Worm (Caenorhabditis elegans) whole organism, L1 larva: ENCODE results near the gene Y32H12A.6.

ENCODE experiments used
- C04F5.9 ChIP-seq: sonication (generic microtip); optimal IDR thresholded peaks from 2 replicates; lab custom pipeline; 2016; ENCODE audit warnings: missing genetic modification characterization, missing compliant biosample characterization
- C16A3.4 ChIP-seq: fragments of 150-350 bp; optimal IDR thresholded peaks from 2 replicates; lab custom pipeline; 2014; ENCODE audit warnings: missing biosample characterization, missing genetic modification characterization
- aly-2 ChIP-seq: fragments of 150-350 bp; optimal IDR thresholded peaks from 2 replicates; lab custom pipeline; 2014; ENCODE audit warnings: missing biosample characterization, missing genetic modification characterization
- ama-1 ChIP-seq: fragments of 150-350 bp; optimal IDR thresholded peaks from 2 replicates; lab custom pipeline; 2014
- blmp-1 ChIP-seq: fragments of 150-350 bp; optimal IDR thresholded peaks from 2 replicates; lab custom pipeline; 2014; ENCODE audit warnings: missing biosample characterization, missing genetic modification characterization
- ceh-8 ChIP-seq: fragments of 200-800 bp; sonication (Bioruptor generic); optimal IDR thresholded peaks from 2 replicates; lab custom pipeline; 2018; ENCODE audit warnings: mild to moderate bottlenecking, missing genetic modification characterization, moderate library complexity, missing compliant biosample characterization
- ceh-90 ChIP-seq: sonication (generic microtip); optimal IDR thresholded peaks from 2 replicates; lab custom pipeline; 2016; ENCODE audit warnings: missing genetic modification characterization, missing compliant biosample characterization
- dpl-1 ChIP-seq, 3 experiments: fragments of 150-350 bp in 2 of 3; sonication (generic microtip) in 1 of 3; optimal IDR thresholded peaks; 2 replicates each; lab custom pipeline; 2014 to 2017; ENCODE audit warnings: missing biosample characterization in 3 of 3, missing genetic modification characterization in 3 of 3, missing genetic modification reagents in 3 of 3
- efl-1 ChIP-seq, 4 experiments: fragments of 150-350 bp; optimal IDR thresholded peaks in 3 of 4; peaks in 1 of 4; 1 replicate in 1 of 4; 2 replicates in 3 of 4; lab custom pipeline; 2014; ENCODE audit warnings: missing biosample characterization in 2 of 4, missing genetic modification characterization in 2 of 4, missing genetic modification reagents in 2 of 4
- egl-13 ChIP-seq: sonication (generic microtip); optimal IDR thresholded peaks from 2 replicates; lab custom pipeline; 2016; ENCODE audit warnings: missing genotype, missing genetic modification reagents, missing genetic modification characterization, missing compliant biosample characterization
- elt-2 ChIP-seq: sonication (generic microtip); optimal IDR thresholded peaks from 2 replicates; lab custom pipeline; 2016; ENCODE audit warnings: missing genetic modification characterization, mild to moderate bottlenecking, inconsistent platforms, missing compliant biosample characterization, missing genetic modification reagents
- elt-3 ChIP-seq, 6 experiments: fragments of 150-350 bp in 1 of 6; sonication (generic microtip); optimal IDR thresholded peaks; 2 replicates each; lab custom pipeline; 2017 to 2018; ENCODE audit warnings: missing biosample characterization in 6 of 6, missing genetic modification characterization in 6 of 6, inconsistent platforms in 1 of 6
- ets-5 ChIP-seq: fragments of 200-800 bp; sonication (Bioruptor generic); IDR thresholded peaks from 2 replicates; pipeline ENCODE4 v1.3.6; 2022; ENCODE audit warnings: missing genetic modification characterization, missing compliant biosample characterization
- fkh-4 ChIP-seq: sonication (generic microtip); optimal IDR thresholded peaks from 2 replicates; lab custom pipeline; 2016; ENCODE audit warnings: missing compliant biosample characterization, missing genetic modification characterization, borderline replicate concordance
- lin-14 ChIP-seq: fragments of 200-800 bp; sonication (Bioruptor generic); optimal IDR thresholded peaks from 2 replicates; lab custom pipeline; 2018; ENCODE audit warnings: mild to moderate bottlenecking, missing genetic modification characterization, moderate library complexity, missing compliant biosample characterization
- lin-15B ChIP-seq: fragments of 150-350 bp; sonication (generic microtip); optimal IDR thresholded peaks from 3 replicates; lab custom pipeline; 2014; ENCODE audit warnings: missing biosample characterization, missing genetic modification characterization
- lin-35 ChIP-seq, 2 experiments: fragments of 150-350 bp; optimal IDR thresholded peaks; 2 replicates each; lab custom pipeline; 2014; ENCODE audit warnings: missing biosample characterization in 2 of 2, missing genetic modification characterization in 2 of 2, missing genetic modification reagents in 2 of 2
- lin-39 ChIP-seq: fragments of 150-350 bp; optimal IDR thresholded peaks from 2 replicates; lab custom pipeline; 2014; ENCODE audit warnings: missing biosample characterization, missing genetic modification reagents, missing genetic modification characterization
- lir-3 ChIP-seq: sonication (generic microtip); optimal IDR thresholded peaks from 2 replicates; lab custom pipeline; 2016; ENCODE audit warnings: mild to moderate bottlenecking, missing genetic modification characterization, moderate library complexity, missing compliant biosample characterization; ENCODE audit not compliant: poor library complexity
- lsy-2 ChIP-seq, 2 experiments: fragments of 150-350 bp; optimal IDR thresholded peaks; 2 replicates each; lab custom pipeline; 2014; ENCODE audit warnings: missing biosample characterization in 2 of 2, missing genetic modification characterization in 2 of 2
- mdl-1 ChIP-seq, 2 experiments: fragments of 150-350 bp; optimal IDR thresholded peaks; 2 replicates each; lab custom pipeline; 2014 to 2017; ENCODE audit warnings: missing biosample characterization in 2 of 2, missing genetic modification characterization in 2 of 2, inconsistent platforms in 1 of 2
- mep-1 ChIP-seq: fragments of 150-350 bp; optimal IDR thresholded peaks from 2 replicates; lab custom pipeline; 2014; ENCODE audit warnings: missing biosample characterization, missing genetic modification characterization
- nhr-11 ChIP-seq: fragments of 150-350 bp; optimal IDR thresholded peaks from 2 replicates; lab custom pipeline; 2014; ENCODE audit warnings: missing biosample characterization, missing genetic modification characterization
- nhr-19 ChIP-seq: fragments of 200-800 bp; sonication (Bioruptor generic); conservative IDR thresholded peaks from 2 replicates; pipeline ENCODE4 v1.3.6; 2022; ENCODE audit warnings: missing genetic modification characterization, missing compliant biosample characterization
- nhr-20 ChIP-seq: sonication (generic microtip); optimal IDR thresholded peaks from 2 replicates; lab custom pipeline; 2016; ENCODE audit warnings: mild to moderate bottlenecking, missing genetic modification characterization, missing compliant biosample characterization
- nhr-237 ChIP-seq: fragments of 150-350 bp; optimal IDR thresholded peaks from 2 replicates; lab custom pipeline; 2014; ENCODE audit warnings: missing biosample characterization, missing genetic modification characterization
- nhr-28 ChIP-seq: fragments of 150-350 bp; optimal IDR thresholded peaks from 2 replicates; lab custom pipeline; 2014; ENCODE audit warnings: missing biosample characterization, missing genetic modification characterization
- nhr-71 ChIP-seq: sonication (generic microtip); optimal IDR thresholded peaks from 2 replicates; lab custom pipeline; 2016; ENCODE audit warnings: mild to moderate bottlenecking, missing genetic modification characterization, moderate library complexity, missing compliant biosample characterization
- nhr-84 ChIP-seq: sonication (generic microtip); optimal IDR thresholded peaks from 2 replicates; lab custom pipeline; 2017; ENCODE audit warnings: missing biosample characterization, missing genetic modification characterization
- nhr-85 ChIP-seq: sonication (generic microtip); peaks from one replicate; lab custom pipeline; 2016; ENCODE audit warnings: missing genetic modification characterization, inconsistent platforms, missing compliant biosample characterization
- nhr-90 ChIP-seq: sonication (generic microtip); optimal IDR thresholded peaks from 2 replicates; lab custom pipeline; 2016; ENCODE audit warnings: mild to moderate bottlenecking, missing genetic modification characterization, missing compliant biosample characterization; ENCODE audit not compliant: poor library complexity
- pqm-1 ChIP-seq: sonication (generic microtip); optimal IDR thresholded peaks from 3 replicates; lab custom pipeline; 2017; ENCODE audit warnings: missing biosample characterization, missing genetic modification characterization
- rnt-1 ChIP-seq: sonication (generic microtip); optimal IDR thresholded peaks from 2 replicates; lab custom pipeline; 2016; ENCODE audit warnings: mild to moderate bottlenecking, missing genetic modification characterization, moderate library complexity, missing compliant biosample characterization
- skn-1 ChIP-seq: fragments of 150-350 bp; optimal IDR thresholded peaks from 2 replicates; lab custom pipeline; 2014; ENCODE audit warnings: missing biosample characterization, missing genetic modification characterization
- snpc-4 ChIP-seq: fragments of 150-350 bp; optimal IDR thresholded peaks from 2 replicates; lab custom pipeline; 2014; ENCODE audit warnings: missing biosample characterization, missing genetic modification characterization
- snu-23 ChIP-seq: sonication (generic microtip); optimal IDR thresholded peaks from 2 replicates; lab custom pipeline; 2016; ENCODE audit warnings: missing genetic modification characterization, missing compliant biosample characterization
- unc-130 ChIP-seq: fragments of 150-350 bp; optimal IDR thresholded peaks from 2 replicates; lab custom pipeline; 2017; ENCODE audit warnings: missing biosample characterization, missing genetic modification characterization, inconsistent platforms
- unc-62 ChIP-seq: fragments of 150-350 bp; optimal IDR thresholded peaks from 2 replicates; lab custom pipeline; 2014; ENCODE audit warnings: missing biosample characterization, missing genetic modification reagents, missing genetic modification characterization
- unc-86 ChIP-seq: sonication (generic microtip); optimal IDR thresholded peaks from 2 replicates; lab custom pipeline; 2016; ENCODE audit warnings: missing genetic modification characterization, missing compliant biosample characterization
- unc-98 ChIP-seq: fragments of 200-800 bp; sonication (Bioruptor generic); IDR thresholded peaks from 2 replicates; pipeline ENCODE4 v1.3.6; 2022; ENCODE audit warnings: missing genetic modification characterization, missing compliant biosample characterization
- xbp-1 ChIP-seq: sonication (generic microtip); optimal IDR thresholded peaks from 2 replicates; lab custom pipeline; 2016; ENCODE audit warnings: missing genetic modification characterization, missing compliant biosample characterization
- ztf-11 ChIP-seq, 2 experiments: sonication (generic microtip); optimal IDR thresholded peaks; 2 replicates each; lab custom pipeline; 2016 to 2017; ENCODE audit warnings: missing genetic modification characterization in 2 of 2, missing biosample characterization in 1 of 2, missing compliant biosample characterization in 1 of 2
- ztf-4 ChIP-seq: fragments of 150-350 bp; optimal IDR thresholded peaks from 2 replicates; lab custom pipeline; 2014; ENCODE audit warnings: missing biosample characterization, missing genetic modification characterization

Y32H12A.6 gene

ce11 chrIII:5372884-5373283 lies 9.1 kb downstream of the Y32H12A.6 start (continued):
- TF ChIP-seq efl-1 (optimal IDR thresholded peaks at IDR 0.05; lab: Kevin White, UChicago) (no peak), efl-1 (GFP tag; optimal IDR thresholded peaks at IDR 0.05 in 1 of 2; lab: Kevin White, UChicago) (peak in 1 of 2 experiments; percentile 42), lsy-2 (tag; optimal IDR thresholded peaks at IDR 0.05; lab: Kevin White, UChicago) (peak in 1 of 2 experiments; percentile 27), unc-86 (tag; lab: Kevin White, UChicago) (no peak), lin-14 (GFP tag; lab: Kevin White, UChicago) (peak; percentile 50), nhr-20 (tag; lab: Kevin White, UChicago) (peak; percentile 27), nhr-71 (tag; lab: Kevin White, UChicago) (peak; percentile 24), nhr-19 (GFP tag; lab: Robert Waterston, UW) (0 out of 2 replicates have a peak, but pooled peaks have one; percentile 11), dpl-1 (GFP tag; optimal IDR thresholded peaks at IDR 0.05; lab: Kevin White, UChicago) (peak in 1 of 3 experiments; percentile 5)

DNA sequence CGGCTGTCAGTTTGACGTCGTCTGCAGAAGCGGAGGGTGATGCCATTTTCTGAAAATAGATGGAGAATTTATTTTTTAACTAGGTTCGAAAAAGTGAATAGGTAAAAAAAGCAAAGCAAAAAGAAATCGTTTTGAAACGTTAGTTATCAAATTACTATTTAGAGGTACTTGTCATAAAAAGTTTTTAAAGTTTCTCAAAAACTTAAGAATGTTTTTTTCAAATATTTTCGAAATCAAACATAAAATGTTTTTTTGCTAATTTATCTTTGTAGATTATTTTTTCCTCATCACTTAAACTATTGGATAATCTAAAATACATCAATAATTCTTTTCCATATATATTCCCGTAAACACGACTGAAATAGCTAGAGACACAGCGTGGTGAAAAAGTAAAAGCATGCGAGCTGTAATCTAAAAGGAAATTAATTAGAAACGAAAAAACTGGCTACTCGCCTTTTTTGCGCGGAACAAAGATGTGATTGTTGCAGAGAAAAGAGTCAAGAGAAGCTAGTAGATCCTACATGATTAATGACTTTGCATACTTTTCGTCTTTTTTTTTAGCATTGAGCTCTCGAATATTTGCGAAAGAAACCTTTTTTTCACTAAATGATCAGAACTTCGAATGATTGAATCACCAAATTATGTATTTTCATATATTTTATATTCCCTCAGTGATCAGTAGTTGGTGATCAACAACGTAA lies 10.6 kb downstream of the Y32H12A.6 start, which contains the start of gene szy-2:
szy-2 (minus strand) TSS at position 51 of the 701 bp plus-strand sequence.
- TF ChIP-seq nhr-84 (tag; lab: Kevin White, UChicago) (no peak), ceh-90 (tag; lab: Kevin White, UChicago) (no peak), ztf-11 (tag; optimal IDR thresholded peaks at IDR 0.05; lab: Kevin White, UChicago) (no peak), aly-2 (tag; lab: Kevin White, UChicago) (no peak), nhr-11 (no peak), lin-15B (tag; lab: Kevin White, UChicago) (no peak), efl-1 (optimal IDR thresholded peaks at IDR 0.05; lab: Kevin White, UChicago) (no peak), efl-1 (GFP tag; optimal IDR thresholded peaks at IDR 0.05 in 1 of 2; lab: Kevin White, UChicago) (no peak), ztf-4 (tag; lab: Kevin White, UChicago) (no peak), lir-3 (no peak), snpc-4 (no peak), unc-130 (tag; lab: Kevin White, UChicago) (no peak)

- peak; percentile 12 for TF ChIP-seq nhr-71 (tag; lab: Kevin White, UChicago)
- no peak for TF ChIP-seq nhr-84 (tag; lab: Kevin White, UChicago)
- TF ChIP-seq efl-1 (optimal IDR thresholded peaks at IDR 0.05; lab: Kevin White, UChicago): no peak
- TF ChIP-seq efl-1 (GFP tag; optimal IDR thresholded peaks at IDR 0.05 in 1 of 2; lab: Kevin White, UChicago): peak in 1 of 2 experiments; percentile 56
- peak in 1 of 2 experiments; percentile 20 for TF ChIP-seq lsy-2 (tag; optimal IDR thresholded peaks at IDR 0.05; lab: Kevin White, UChicago)
- peak; percentile 12 for TF ChIP-seq xbp-1 (tag; lab: Kevin White, UChicago)
- peak in 1 of 2 experiments; percentile 1 for TF ChIP-seq mdl-1 (tag; optimal IDR thresholded peaks at IDR 0.05; lab: Kevin White, UChicago)
- TF ChIP-seq dpl-1 (GFP tag; optimal IDR thresholded peaks at IDR 0.05; lab: Kevin White, UChicago): peak in 1 of 3 experiments; percentile 20
- TF ChIP-seq nhr-85 (tag; lab: Kevin White, UChicago): peak; percentile 82
- TF ChIP-seq C04F5.9 (tag; lab: Kevin White, UChicago): no peak
- TF ChIP-seq lin-35 (GFP tag; optimal IDR thresholded peaks at IDR 0.05; lab: Kevin White, UChicago): peak in 1 of 2 experiments; percentile 32
- TF ChIP-seq rnt-1 (tag; lab: Kevin White, UChicago): no peak
- TF ChIP-seq lin-39 (tag; lab: Kevin White, UChicago): no peak
- peak; percentile 53 for TF ChIP-seq snu-23 (GFP tag; lab: Kevin White, UChicago)
- TF ChIP-seq blmp-1 (tag; lab: Kevin White, UChicago): peak; percentile 46
- TF ChIP-seq nhr-20 (tag; lab: Kevin White, UChicago): peak; percentile 92
- TF ChIP-seq unc-86 (tag; lab: Kevin White, UChicago): no peak
- peak; percentile 47 for TF ChIP-seq skn-1 (tag; lab: Kevin White, UChicago)
- no peak for TF ChIP-seq nhr-237
- peak; percentile 71 for TF ChIP-seq lin-14 (GFP tag; lab: Kevin White, UChicago)
- TF ChIP-seq C16A3.4 (tag; lab: Kevin White, UChicago): peak; percentile 22
- TF ChIP-seq nhr-90 (tag; lab: Kevin White, UChicago): peak; percentile 21
- TF ChIP-seq egl-13: no peak
- TF ChIP-seq pqm-1 (tag; lab: Kevin White, UChicago): no peak
- TF ChIP-seq ets-5: no peak
- no peak for TF ChIP-seq unc-98 (GFP tag; lab: Robert Waterston, UW)
- no peak for TF ChIP-seq aly-2 (tag; lab: Kevin White, UChicago)
- TF ChIP-seq elt-3 (tag; optimal IDR thresholded peaks at IDR 0.05; lab: Kevin White, UChicago): peak in 4 of 6 experiments; percentile 3 to 58 (median 15)
- no peak for TF ChIP-seq nhr-28 (tag; lab: Kevin White, UChicago)
- TF ChIP-seq ceh-8 (GFP tag; lab: Kevin White, UChicago): no peak
- TF ChIP-seq elt-2 (tag; lab: Kevin White, UChicago): peak; percentile 44
- no peak for TF ChIP-seq ama-1 (lab: Kevin White, UChicago)
- no peak for TF ChIP-seq fkh-4
- TF ChIP-seq unc-62 (GFP tag; lab: Kevin White, UChicago): no peak
- peak; percentile 34 for TF ChIP-seq mep-1 (tag; lab: Kevin White, UChicago)
These were observed 13.7 kb downstream of the Y32H12A.6 start, which contains the start of gene dhs-9 for ce11 chrIII:5367995-5368899. Gene dhs-9, minus strand, starts transcription at chrIII:5368045.
